Worm (Caenorhabditis elegans) whole organism, mixed stage, embryonic: Measurements from ENCODE around the gene C50D2.1.

Source experiments
- blmp-1 ChIP-seq: fragments of 150-350 bp; optimal IDR thresholded peaks from 2 replicates; lab custom pipeline; 2014; ENCODE audit warnings: missing biosample characterization, missing genetic modification characterization
- ces-1 ChIP-seq: fragments of 150-350 bp; optimal IDR thresholded peaks from 2 replicates; lab custom pipeline; 2014; ENCODE audit warnings: missing biosample characterization, missing genetic modification reagents, missing genetic modification characterization
- elt-3 ChIP-seq: fragments of 150-350 bp; optimal IDR thresholded peaks from 2 replicates; lab custom pipeline; 2014; ENCODE audit warnings: missing biosample characterization, missing genetic modification characterization
- lin-13 ChIP-seq: fragments of 150-350 bp; optimal IDR thresholded peaks from 2 replicates; lab custom pipeline; 2014; ENCODE audit warnings: missing biosample characterization, missing genetic modification characterization
- lin-32 ChIP-seq: fragments of 200-800 bp; sonication (Bioruptor generic); optimal IDR thresholded peaks from 2 replicates; lab custom pipeline; 2018; ENCODE audit warnings: mild to moderate bottlenecking, missing genetic modification characterization, missing compliant biosample characterization
- mls-2 ChIP-seq: sonication (generic microtip); optimal IDR thresholded peaks from 2 replicates; lab custom pipeline; 2016; ENCODE audit warnings: mild to moderate bottlenecking, missing genetic modification characterization, moderate library complexity, missing compliant biosample characterization
- nhr-28 ChIP-seq: fragments of 150-350 bp; optimal IDR thresholded peaks from 2 replicates; lab custom pipeline; 2014; ENCODE audit warnings: missing biosample characterization, missing genetic modification characterization
- pha-4 ChIP-seq: fragments of 150-350 bp; optimal IDR thresholded peaks from 2 replicates; lab custom pipeline; 2018; ENCODE audit warnings: missing biosample characterization, missing genetic modification reagents, missing genetic modification characterization
- snpc-4 ChIP-seq: fragments of 150-350 bp; optimal IDR thresholded peaks from 2 replicates; lab custom pipeline; 2014; ENCODE audit warnings: missing biosample characterization, missing genetic modification characterization
- sptf-1 ChIP-seq: sonication (generic microtip); optimal IDR thresholded peaks from 2 replicates; lab custom pipeline; 2017; ENCODE audit warnings: mild to moderate bottlenecking, missing genetic modification characterization, moderate library complexity, missing compliant biosample characterization
- unc-62 ChIP-seq: fragments of 150-350 bp; optimal IDR thresholded peaks from 2 replicates; lab custom pipeline; 2014; ENCODE audit warnings: missing biosample characterization, missing genetic modification reagents, missing genetic modification characterization
- zip-8 ChIP-seq: fragments of 150-350 bp; optimal IDR thresholded peaks from 2 replicates; lab custom pipeline; 2014; ENCODE audit warnings: missing biosample characterization, missing genetic modification characterization
- ztf-11 ChIP-seq: fragments of 150-350 bp; optimal IDR thresholded peaks from 2 replicates; lab custom pipeline; 2014; ENCODE audit warnings: missing biosample characterization, missing genetic modification characterization

ce11 chrII:107703-108102 lies 3.7 kb upstream of the C50D2.1 start:
- TF ChIP-seq ztf-11 = no peak
- no peak for TF ChIP-seq snpc-4
- no peak for TF ChIP-seq elt-3 (tag; lab: Kevin White, UChicago)
- TF ChIP-seq zip-8 (tag; lab: Kevin White, UChicago) = no peak
- peak; percentile 4 for TF ChIP-seq mls-2 (tag; lab: Kevin White, UChicago)
- no peak for TF ChIP-seq lin-13 (tag; lab: Kevin White, UChicago)
- no peak for TF ChIP-seq pha-4
- TF ChIP-seq ces-1 (GFP tag; lab: Kevin White, UChicago) = peak; percentile 67
- TF ChIP-seq nhr-28 (tag; lab: Kevin White, UChicago) = no peak
- TF ChIP-seq blmp-1 = no peak
- no peak for TF ChIP-seq sptf-1 (tag; lab: Kevin White, UChicago)
- no peak for TF ChIP-seq lin-32 (GFP tag; lab: Kevin White, UChicago)
- TF ChIP-seq unc-62 (GFP tag; lab: Kevin White, UChicago) = no peak
